Fruit fly (Drosophila melanogaster) whole organism, embryonic: Measurements from ENCODE around the gene mh.

Experiments used
- CG10147 ChIP-seq: fragments of 200-800 bp; sonication (Bioruptor generic); optimal IDR thresholded peaks from 2 replicates; lab custom pipeline; 2019; ENCODE audit warnings: missing biosample characterization, mild to moderate bottlenecking, missing genetic modification characterization, moderate library complexity
- CG1024 ChIP-seq: fragments of 200-800 bp; sonication (Bioruptor generic); IDR thresholded peaks from 2 replicates; pipeline ENCODE4 v1.3.6; 2022; ENCODE audit warnings: missing biosample characterization, missing genetic modification characterization
- CG10431 ChIP-seq: fragments of 200-800 bp; sonication (Bioruptor generic); optimal IDR thresholded peaks from 3 replicates; lab custom pipeline; 2018; ENCODE audit warnings: missing biosample characterization, mild to moderate bottlenecking, missing genetic modification characterization
- CG10979 ChIP-seq: fragments of 200-800 bp; sonication (Bioruptor generic); optimal IDR thresholded peaks from 2 replicates; lab custom pipeline; 2018; ENCODE audit warnings: missing biosample characterization, mild to moderate bottlenecking, missing genetic modification characterization, moderate library complexity
- CG11560 ChIP-seq: fragments of 200-800 bp; sonication (Bioruptor generic); IDR thresholded peaks from 3 replicates; pipeline ENCODE4 v1.3.6; 2022; ENCODE audit warnings: missing biosample characterization, missing genetic modification characterization
- CG12769 ChIP-seq: fragments of 200-800 bp; sonication (Bioruptor generic); optimal IDR thresholded peaks from 2 replicates; lab custom pipeline; 2019; ENCODE audit warnings: missing biosample characterization, mild to moderate bottlenecking, missing genetic modification characterization, moderate library complexity
- CG15269 ChIP-seq: fragments of 200-800 bp; sonication (Bioruptor generic); optimal IDR thresholded peaks from 2 replicates; lab custom pipeline; 2018; ENCODE audit warnings: missing biosample characterization, mild to moderate bottlenecking, missing genetic modification characterization, moderate library complexity
- CG1647 ChIP-seq: fragments of 200-800 bp; sonication (Bioruptor generic); optimal IDR thresholded peaks from 3 replicates; lab custom pipeline; 2016; ENCODE audit warnings: missing biosample characterization, missing genetic modification characterization
- CG17361 ChIP-seq: fragments of 200-800 bp; sonication (Bioruptor generic); IDR thresholded peaks from 3 replicates; pipeline ENCODE4 v1.3.6; 2022; ENCODE audit warnings: missing biosample characterization, missing genetic modification characterization
- CG17612 ChIP-seq: fragments of 200-800 bp; sonication (Bioruptor generic); IDR thresholded peaks from 2 replicates; pipeline ENCODE4 v1.3.6; 2022; ENCODE audit warnings: missing biosample characterization, missing genetic modification characterization
- CG18476 ChIP-seq: fragments of 200-800 bp; sonication (Bioruptor generic); optimal IDR thresholded peaks from 2 replicates; lab custom pipeline; 2016; ENCODE audit warnings: missing biosample characterization, mild to moderate bottlenecking, missing genetic modification characterization
- CG30403 ChIP-seq: fragments of 200-800 bp; sonication (Bioruptor generic); optimal IDR thresholded peaks from 3 replicates; lab custom pipeline; 2016; ENCODE audit warnings: missing biosample characterization, missing genetic modification characterization
- CG31441 ChIP-seq: fragments of 200-800 bp; sonication (Bioruptor generic); IDR thresholded peaks from 2 replicates; pipeline ENCODE4 v1.3.6; 2022; ENCODE audit warnings: missing biosample characterization, missing genetic modification characterization
- CG3995 ChIP-seq: fragments of 200-800 bp; sonication (Bioruptor generic); optimal IDR thresholded peaks from 3 replicates; lab custom pipeline; 2016; ENCODE audit warnings: missing biosample characterization, missing genetic modification characterization
- CG4404 ChIP-seq: fragments of 200-800 bp; sonication (Bioruptor generic); IDR thresholded peaks from 2 replicates; pipeline ENCODE4 v1.3.6; 2022; ENCODE audit warnings: missing biosample characterization, missing genetic modification characterization
- CG6683 ChIP-seq: fragments of 200-800 bp; sonication (Bioruptor generic); optimal IDR thresholded peaks from 2 replicates; lab custom pipeline; 2017; ENCODE audit warnings: missing biosample characterization, mild to moderate bottlenecking, missing genetic modification characterization, missing genetic modification reagents
- CG6813 ChIP-seq: fragments of 200-800 bp; sonication (Bioruptor generic); optimal IDR thresholded peaks from 2 replicates; lab custom pipeline; 2017; ENCODE audit warnings: missing biosample characterization, missing genetic modification characterization, mild to moderate bottlenecking, moderate library complexity, missing genetic modification reagents
- CG7745 ChIP-seq: fragments of 200-800 bp; sonication (Bioruptor generic); optimal IDR thresholded peaks from 2 replicates; lab custom pipeline; 2018; ENCODE audit warnings: missing biosample characterization, mild to moderate bottlenecking, missing genetic modification characterization, moderate library complexity
- CG8359 ChIP-seq: fragments of 200-800 bp; sonication (Bioruptor generic); optimal IDR thresholded peaks from 2 replicates; lab custom pipeline; 2017; ENCODE audit warnings: missing biosample characterization, mild to moderate bottlenecking, missing genetic modification characterization, borderline replicate concordance
- CG9609 ChIP-seq: fragments of 200-800 bp; sonication (Bioruptor generic); optimal IDR thresholded peaks from 3 replicates; lab custom pipeline; 2016; ENCODE audit warnings: missing biosample characterization, missing genetic modification characterization
- CHES-1-like ChIP-seq: fragments of 200-800 bp; sonication (Bioruptor generic); optimal IDR thresholded peaks from 2 replicates; lab custom pipeline; 2016; ENCODE audit warnings: missing biosample characterization, missing genetic modification characterization
- Dek ChIP-seq: fragments of 200-800 bp; sonication (Bioruptor generic); optimal IDR thresholded peaks from 3 replicates; lab custom pipeline; 2019; ENCODE audit warnings: missing biosample characterization, mild to moderate bottlenecking, missing genetic modification characterization, moderate library complexity
- Drgx ChIP-seq: fragments of 200-800 bp; sonication (Bioruptor generic); IDR thresholded peaks from 2 replicates; pipeline ENCODE4 v1.3.6; 2022; ENCODE audit warnings: missing biosample characterization, missing genetic modification characterization
- NFAT ChIP-seq: fragments of 200-800 bp; sonication (Bioruptor generic); IDR thresholded peaks from 2 replicates; pipeline ENCODE4 v1.3.6; 2022; ENCODE audit warnings: missing biosample characterization, missing genetic modification characterization
- Nf-YA ChIP-seq: fragments of 200-800 bp; sonication (Bioruptor generic); IDR thresholded peaks from 2 replicates; pipeline ENCODE4 v1.3.6; 2022; ENCODE audit warnings: missing biosample characterization, missing genetic modification characterization
- Nf-YB ChIP-seq: fragments of 200-800 bp; sonication (Bioruptor generic); optimal IDR thresholded peaks from 3 replicates; lab custom pipeline; 2019; ENCODE audit warnings: missing biosample characterization, mild to moderate bottlenecking, missing genetic modification characterization, moderate library complexity
- PHDP ChIP-seq: fragments of 200-800 bp; sonication (Bioruptor generic); optimal IDR thresholded peaks from 3 replicates; lab custom pipeline; 2018; ENCODE audit warnings: missing biosample characterization, mild to moderate bottlenecking, missing genetic modification characterization, moderate library complexity
- amos ChIP-seq: fragments of 200-800 bp; sonication (Bioruptor generic); IDR thresholded peaks from 2 replicates; pipeline ENCODE4 v1.3.6; 2022; ENCODE audit warnings: missing biosample characterization, missing genetic modification characterization; ENCODE audit not compliant: partially characterized antibody
- ato ChIP-seq: fragments of 200-800 bp; sonication (Bioruptor generic); IDR thresholded peaks from 2 replicates; pipeline ENCODE4 v1.3.6; 2022; ENCODE audit warnings: missing biosample characterization, missing genetic modification characterization; ENCODE audit not compliant: partially characterized antibody
- dan ChIP-seq: fragments of 200-800 bp; sonication (Bioruptor generic); IDR thresholded peaks from 2 replicates; pipeline ENCODE4 v1.3.6; 2022; ENCODE audit warnings: missing biosample characterization, missing genetic modification characterization
- dmrt11E ChIP-seq: fragments of 200-800 bp; sonication (Bioruptor generic); optimal IDR thresholded peaks from 3 replicates; lab custom pipeline; 2018; ENCODE audit warnings: missing biosample characterization, mild to moderate bottlenecking, missing genetic modification characterization, moderate library complexity
- dpn ChIP-seq, 2 experiments: fragments of 200-800 bp; sonication (Bioruptor generic); optimal IDR thresholded peaks; 3 replicates each; lab custom pipeline; 2016; ENCODE audit warnings: missing biosample characterization in 2 of 2, missing genetic modification characterization in 2 of 2
- dysf ChIP-seq: fragments of 200-800 bp; sonication (Bioruptor generic); IDR thresholded peaks from 3 replicates; pipeline ENCODE4 v1.3.6; 2022; ENCODE audit warnings: missing biosample characterization, missing genetic modification characterization
- exex ChIP-seq: fragments of 200-800 bp; sonication (Bioruptor generic); optimal IDR thresholded peaks from 4 replicates; lab custom pipeline; 2018; ENCODE audit warnings: missing biosample characterization, mild to moderate bottlenecking, missing genetic modification characterization, moderate library complexity
- eyg ChIP-seq: fragments of 200-800 bp; sonication (Bioruptor generic); optimal IDR thresholded peaks from 3 replicates; lab custom pipeline; 2016; ENCODE audit warnings: missing biosample characterization, missing genetic modification characterization
- fd3F ChIP-seq: fragments of 200-800 bp; sonication (Bioruptor generic); optimal IDR thresholded peaks from 2 replicates; lab custom pipeline; 2018; ENCODE audit warnings: missing biosample characterization, mild to moderate bottlenecking, missing genetic modification characterization, moderate library complexity
- gsb ChIP-seq: fragments of 200-800 bp; sonication (Bioruptor generic); IDR thresholded peaks from 2 replicates; pipeline ENCODE4 v1.3.6; 2022; ENCODE audit warnings: missing biosample characterization, missing genetic modification characterization
- h ChIP-seq: fragments of >200 bp; optimal IDR thresholded peaks from 2 replicates; lab custom pipeline; 2017
- hkb ChIP-seq, 2 experiments: fragments of 200-800 bp in 1 of 2; fragments of >200 bp in 1 of 2; sonication (Bioruptor generic) in 1 of 2; IDR thresholded peaks in 1 of 2; optimal IDR thresholded peaks in 1 of 2; 2 replicates each; pipeline versions ENCODE4 v1.3.6 to Lab custom; 2017 to 2022; ENCODE audit warnings: missing biosample characterization in 1 of 2, missing genetic modification characterization in 1 of 2
- inv ChIP-seq: fragments of 200-800 bp; sonication (Bioruptor generic); IDR thresholded peaks from 2 replicates; pipeline ENCODE4 v1.3.6; 2022; ENCODE audit warnings: missing biosample characterization, missing genetic modification characterization; ENCODE audit not compliant: partially characterized antibody
- maf-S ChIP-seq: fragments of 200-800 bp; sonication (Bioruptor generic); optimal IDR thresholded peaks from 2 replicates; lab custom pipeline; 2016; ENCODE audit warnings: missing biosample characterization, missing genetic modification characterization
- nmo ChIP-seq: fragments of 200-800 bp; sonication (Bioruptor generic); optimal IDR thresholded peaks from 2 replicates; lab custom pipeline; 2018; ENCODE audit warnings: missing biosample characterization, mild to moderate bottlenecking, missing genetic modification characterization, moderate library complexity
- nom ChIP-seq: fragments of 200-800 bp; sonication (Bioruptor generic); optimal IDR thresholded peaks from 2 replicates; lab custom pipeline; 2017; ENCODE audit warnings: missing biosample characterization, missing genetic modification characterization, mild to moderate bottlenecking, moderate library complexity, missing genetic modification reagents
- sc ChIP-seq, 3 experiments: fragments of >200 bp in 2 of 3; fragments of 200-800 bp in 1 of 3; sonication (Bioruptor generic) in 1 of 3; optimal IDR thresholded peaks; 2 replicates in 2 of 3; 3 replicates in 1 of 3; lab custom pipeline; 2017; ENCODE audit warnings: mild to moderate bottlenecking in 1 of 3, missing biosample characterization in 1 of 3, missing genetic modification characterization in 1 of 3, missing genetic modification reagents in 1 of 3
- seq ChIP-seq: fragments of 200-800 bp; sonication (Bioruptor generic); IDR thresholded peaks from 2 replicates; pipeline ENCODE4 v1.3.6; 2022; ENCODE audit warnings: missing biosample characterization, missing genetic modification characterization
- shn ChIP-seq: fragments of 200-800 bp; sonication (Bioruptor generic); optimal IDR thresholded peaks from 3 replicates; lab custom pipeline; 2016; ENCODE audit warnings: missing biosample characterization, missing genetic modification characterization
- sisA ChIP-seq: fragments of 200-800 bp; sonication (Bioruptor generic); IDR thresholded peaks from 2 replicates; pipeline ENCODE4 v1.3.6; 2022; ENCODE audit warnings: missing biosample characterization, missing genetic modification characterization
- stc ChIP-seq: fragments of 200-800 bp; sonication (Bioruptor generic); IDR thresholded peaks from 2 replicates; pipeline ENCODE4 v1.3.6; 2022; ENCODE audit warnings: missing biosample characterization, missing genetic modification characterization
- tna ChIP-seq: fragments of 200-800 bp; sonication (Bioruptor generic); IDR thresholded peaks from 2 replicates; pipeline ENCODE4 v1.3.6; 2022; ENCODE audit warnings: missing biosample characterization, missing genetic modification characterization; ENCODE audit not compliant: partially characterized antibody
- tx ChIP-seq: fragments of 200-800 bp; sonication (Bioruptor generic); optimal IDR thresholded peaks from 2 replicates; lab custom pipeline; 2016; ENCODE audit warnings: missing biosample characterization, missing genetic modification characterization
- zen ChIP-seq: fragments of 200-800 bp; sonication (Bioruptor generic); optimal IDR thresholded peaks from 3 replicates; lab custom pipeline; 2018; ENCODE audit warnings: missing biosample characterization, mild to moderate bottlenecking, missing genetic modification characterization, moderate library complexity

The mh gene

dm6 chrX:15486682-15487081 lies 11.5 kb upstream of the mh start, which contains the start of gene Gmap (continued):
- TF ChIP-seq CG6813 (GFP tag; lab: Kevin White, UChicago) (no peak), Nf-YA (GFP tag; lab: Robert Waterston, UW) (no peak), sisA (GFP tag; lab: Robert Waterston, UW) (no peak), hkb (optimal IDR thresholded peaks at IDR 0.05; lab: Kevin White, UChicago) (no peak), hkb (GFP tag; IDR thresholded peaks at IDR 0.05; lab: Robert Waterston, UW) (no peak), PHDP (tag; lab: Kevin White, UChicago) (no peak), CG6683 (GFP tag; lab: Kevin White, UChicago) (no peak), CHES-1-like (GFP tag; lab: Kevin White, UChicago) (no peak), CG18476 (no peak), sc (optimal IDR thresholded peaks at IDR 0.05; lab: Kevin White, UChicago) (no peak), sc (GFP tag; optimal IDR thresholded peaks at IDR 0.05; lab: Kevin White, UChicago) (no peak), Dek (tag; lab: Kevin White, UChicago) (no peak), exex (tag; lab: Kevin White, UChicago) (no peak), CG30403 (GFP tag; lab: Kevin White, UChicago) (no peak), amos (GFP tag; lab: Robert Waterston, UW) (peak; percentile 78; the same call in 1 of the 2 replicates), gsb (no peak), CG3995 (no peak), nom (GFP tag; lab: Kevin White, UChicago) (no peak), CG8359 (GFP tag; lab: Kevin White, UChicago) (no peak), CG12769 (no peak), h (lab: Kevin White, UChicago) (no peak), CG10979 (no peak), nmo (no peak), CG31441 (GFP tag; lab: Robert Waterston, UW) (no peak), CG17361 (GFP tag; lab: Robert Waterston, UW) (no peak), shn (no peak), tna (GFP tag; lab: Robert Waterston, UW) (peak; percentile 96), CG17612 (GFP tag; lab: Robert Waterston, UW) (no peak), seq (no peak), CG1024 (no peak), CG4404 (GFP tag; lab: Robert Waterston, UW) (no peak), CG1647 (GFP tag; lab: Kevin White, UChicago) (no peak), dysf (GFP tag; lab: Robert Waterston, UW) (no peak), stc (GFP tag; lab: Robert Waterston, UW) (no peak), CG9609 (no peak), NFAT (GFP tag; lab: Robert Waterston, UW) (no peak), fd3F (GFP tag; lab: Kevin White, UChicago) (no peak), CG15269 (tag; lab: Kevin White, UChicago) (no peak), CG7745 (tag; lab: Kevin White, UChicago) (no peak), CG11560 (tag; lab: Robert Waterston, UW) (no peak), dpn (GFP tag; optimal IDR thresholded peaks at IDR 0.05; lab: Kevin White, UChicago) (no peak), Drgx (GFP tag; lab: Robert Waterston, UW) (no peak), dmrt11E (tag; lab: Kevin White, UChicago) (no peak), tx (GFP tag; lab: Kevin White, UChicago) (no peak), Nf-YB (no peak), CG10431 (GFP tag; lab: Kevin White, UChicago) (no peak), maf-S (GFP tag; lab: Kevin White, UChicago) (no peak), inv (GFP tag; lab: Robert Waterston, UW) (peak; percentile 68), dan (GFP tag; lab: Robert Waterston, UW) (no peak), CG10147 (GFP tag; lab: Kevin White, UChicago) (no peak), eyg (GFP tag; lab: Kevin White, UChicago) (no peak), ato (GFP tag; lab: Robert Waterston, UW) (peak; percentile 90), zen (no peak)
